Worm (Caenorhabditis elegans): ENCODE results near the gene pdf-2.

pdf-2 gene

DNA sequence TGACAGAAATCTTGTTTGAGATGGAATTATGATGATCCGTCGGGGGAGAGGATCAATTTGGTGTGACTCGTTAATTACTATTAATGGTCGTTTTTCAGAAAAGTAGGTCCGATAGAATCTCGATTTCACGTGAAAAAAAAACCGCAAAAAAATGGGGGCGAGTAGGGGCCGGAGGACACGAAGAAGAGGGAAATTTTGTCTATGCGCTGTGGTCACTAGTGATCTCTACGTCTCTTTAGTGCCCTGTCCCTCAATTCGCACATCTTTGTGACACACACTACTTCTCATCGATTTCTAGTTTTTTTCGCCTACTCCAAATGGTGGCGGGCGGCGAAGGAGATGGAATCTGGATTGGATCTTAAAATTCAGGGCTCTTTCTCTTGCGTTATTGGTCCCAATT lies 22.6 kb upstream of the pdf-2 start:
- peak; percentile 25 for TF ChIP-seq nhr-129 (tag; optimal IDR thresholded peaks at IDR 0.05)
- no peak for TF ChIP-seq mdl-1 (tag; optimal IDR thresholded peaks at IDR 0.05)
- TF ChIP-seq unc-55 (GFP tag; optimal IDR thresholded peaks at IDR 0.05) = peak; percentile 45
- TF ChIP-seq ama-1 (optimal IDR thresholded peaks at IDR 0.05) = no peak
- peak; percentile 16 for TF ChIP-seq C34F6.9 (tag; optimal IDR thresholded peaks at IDR 0.05)
- TF ChIP-seq sma-9 (GFP tag; optimal IDR thresholded peaks at IDR 0.05) = peak; percentile 9
- no peak for TF ChIP-seq sma-9 (tag; optimal IDR thresholded peaks at IDR 0.05)
- TF ChIP-seq egl-27 (tag; optimal IDR thresholded peaks at IDR 0.05) = no peak

DNA sequence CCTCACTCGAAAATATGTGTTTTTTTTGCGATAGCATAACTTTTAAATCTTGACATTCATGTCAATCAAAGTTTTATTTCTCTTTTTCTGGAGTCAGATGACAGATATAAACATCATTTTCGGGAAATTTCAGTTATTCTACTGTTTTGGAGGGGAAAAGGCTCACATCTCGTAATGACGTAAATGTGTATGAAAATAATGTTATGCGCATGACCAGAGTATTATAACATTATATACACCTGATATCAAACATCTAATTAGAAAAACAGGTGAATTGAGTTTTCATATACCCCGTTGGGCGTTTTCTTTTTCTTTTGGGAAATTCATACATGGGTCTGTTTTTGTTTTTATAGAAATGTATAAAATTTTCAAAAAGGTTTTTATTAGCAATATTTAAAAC lies 18.9 kb upstream of the pdf-2 start:
- peak; percentile 1 for TF ChIP-seq C34F6.9 (tag; optimal IDR thresholded peaks at IDR 0.05)
- TF ChIP-seq lin-11 (tag; optimal IDR thresholded peaks at IDR 0.05) = no peak
- no peak for TF ChIP-seq snpc-4 (tag; optimal IDR thresholded peaks at IDR 0.05)
- peak; percentile 63 for TF ChIP-seq nhr-21 (tag; optimal IDR thresholded peaks at IDR 0.05)
- TF ChIP-seq lsy-2 (tag; optimal IDR thresholded peaks at IDR 0.05) = peak in 1 of 2 experiments; percentile 32

DNA sequence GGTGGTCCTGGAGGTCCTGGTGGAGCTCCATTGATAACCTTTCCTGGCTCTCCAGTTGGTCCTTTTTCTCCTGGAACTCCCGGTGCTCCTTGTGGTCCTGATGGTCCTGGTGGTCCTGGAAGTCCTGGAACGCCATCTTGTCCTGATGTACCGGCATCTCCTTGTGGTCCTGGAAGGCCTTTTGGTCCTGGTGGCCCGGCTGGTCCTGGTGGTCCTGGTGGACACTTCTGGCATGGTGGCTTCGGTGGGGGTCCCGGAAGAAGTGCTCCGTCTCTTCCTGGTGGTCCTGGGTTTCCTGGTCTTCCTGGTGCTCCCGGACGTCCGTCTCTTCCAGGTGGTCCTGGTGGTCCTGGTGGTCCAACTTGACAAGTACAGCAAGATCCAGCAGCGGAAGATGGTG lies 18.3 kb upstream of the pdf-2 start:
- TF ChIP-seq mdl-1 (tag; optimal IDR thresholded peaks at IDR 0.05) (no peak), aly-2 (tag; optimal IDR thresholded peaks at IDR 0.05) (no peak), ceh-16 (tag; optimal IDR thresholded peaks at IDR 0.05) (no peak), snpc-4 (tag; optimal IDR thresholded peaks at IDR 0.05) (no peak), nhr-77 (tag; optimal IDR thresholded peaks at IDR 0.05) (no peak)

DNA sequence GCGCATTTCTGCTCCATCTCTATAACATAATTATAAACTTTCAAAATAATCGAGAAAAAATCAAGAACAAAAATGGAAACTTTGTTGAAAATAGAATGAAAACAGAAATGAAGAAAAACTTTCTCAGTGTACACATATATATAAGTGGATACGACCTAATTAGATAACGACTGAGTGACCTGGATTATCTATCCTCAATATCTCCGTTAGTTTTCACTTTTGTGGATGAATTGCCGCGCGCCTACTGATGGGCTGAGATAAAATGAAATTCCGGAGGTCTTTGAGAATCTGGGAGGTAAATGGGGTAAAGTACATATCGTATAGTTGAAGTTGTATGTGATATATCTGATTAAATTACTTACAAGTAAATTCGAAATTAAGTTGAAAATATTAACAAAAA lies 17.6 kb upstream of the pdf-2 start, which contains the start of gene dpy-3:
Gene dpy-3, minus strand, starts transcription at position 19 of the 400 bp plus-strand sequence.
- TF ChIP-seq lin-11 (tag; optimal IDR thresholded peaks at IDR 0.05) = no peak
- peak; percentile 9 for TF ChIP-seq nhr-21 (tag; optimal IDR thresholded peaks at IDR 0.05)
- TF ChIP-seq nhr-25 (tag; optimal IDR thresholded peaks at IDR 0.05) = peak; percentile 16
- TF ChIP-seq nhr-23 (tag; optimal IDR thresholded peaks at IDR 0.05) = no peak
- TF ChIP-seq blmp-1 (tag; optimal IDR thresholded peaks at IDR 0.05; ENCODE audit: insufficient read depth) = peak; percentile 64
- TF ChIP-seq sma-9 (GFP tag; optimal IDR thresholded peaks at IDR 0.05) = peak; percentile 23
- no peak for TF ChIP-seq sma-9 (tag; optimal IDR thresholded peaks at IDR 0.05)
- no peak for TF ChIP-seq aly-2 (tag; optimal IDR thresholded peaks at IDR 0.05)
- TF ChIP-seq ceh-16 (tag; optimal IDR thresholded peaks at IDR 0.05) = peak; percentile 60

ce11 chrX:2150006-2150405 lies 13.2 kb upstream of the pdf-2 start, which contains the start of gene npax-2:
Gene npax-2 (minus strand): TSS chrX:2150106.
- no peak for TF ChIP-seq alr-1 (tag; optimal IDR thresholded peaks at IDR 0.05)
- no peak for TF ChIP-seq ama-1 (optimal IDR thresholded peaks at IDR 0.05)
- TF ChIP-seq egl-27 (tag; optimal IDR thresholded peaks at IDR 0.05) = no peak
- no peak for TF ChIP-seq gmeb-1 (tag; optimal IDR thresholded peaks at IDR 0.05)
- TF ChIP-seq lin-13 (GFP tag; optimal IDR thresholded peaks at IDR 0.05) = no peak
- TF ChIP-seq ceh-82 (tag; optimal IDR thresholded peaks at IDR 0.05) = no peak
- TF ChIP-seq F13H6.1 (tag; optimal IDR thresholded peaks at IDR 0.05) = no peak
- TF ChIP-seq blmp-1 (tag; optimal IDR thresholded peaks at IDR 0.05; ENCODE audit: insufficient read depth) = no peak
- TF ChIP-seq mab-5 (tag; optimal IDR thresholded peaks at IDR 0.05) = no peak
- TF ChIP-seq nhr-77 (tag; optimal IDR thresholded peaks at IDR 0.05) = no peak
- no peak for TF ChIP-seq sma-3 (GFP tag; optimal IDR thresholded peaks at IDR 0.05)
- TF ChIP-seq Y55F3AM.14 (GFP tag; optimal IDR thresholded peaks at IDR 0.05) = no peak
- no peak for TF ChIP-seq nhr-10 (tag; optimal IDR thresholded peaks at IDR 0.05)
- TF ChIP-seq zag-1 (tag; optimal IDR thresholded peaks at IDR 0.05) = no peak
- no peak for TF ChIP-seq ztf-1 (GFP tag; conservative IDR thresholded peaks at IDR 0.05)
- no peak for TF ChIP-seq unc-39 (tag; optimal IDR thresholded peaks at IDR 0.05)
- TF ChIP-seq lin-11 (tag; optimal IDR thresholded peaks at IDR 0.05) = no peak
- TF ChIP-seq crh-2 (tag; optimal IDR thresholded peaks at IDR 0.05) = no peak
- TF ChIP-seq ZK546.5 (tag; optimal IDR thresholded peaks at IDR 0.05) = no peak
- TF ChIP-seq nhr-237 (tag; optimal IDR thresholded peaks at IDR 0.05) = no peak

DNA sequence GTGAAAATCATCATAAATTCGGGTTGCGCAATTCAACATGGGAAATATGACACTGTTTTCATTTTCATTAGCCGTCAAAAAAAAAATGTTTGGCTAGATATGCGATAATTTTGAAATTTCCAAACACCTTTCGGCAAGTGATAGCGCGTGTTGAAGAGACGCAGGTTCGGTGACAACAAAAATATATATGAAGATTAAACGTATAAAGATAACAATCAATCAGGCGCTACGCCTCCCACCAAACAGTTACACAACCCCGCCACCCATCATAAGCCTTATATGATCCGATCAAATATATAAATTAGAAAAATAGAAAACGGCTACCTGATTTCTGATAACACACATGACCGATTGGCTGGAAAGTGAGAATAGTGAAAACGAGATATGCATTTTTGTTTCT lies 11.1 kb upstream of the pdf-2 start:
- TF ChIP-seq nhr-25 (tag; optimal IDR thresholded peaks at IDR 0.05) = peak; percentile 6
- TF ChIP-seq peb-1 (tag; optimal IDR thresholded peaks at IDR 0.05) = no peak
- no peak for TF ChIP-seq mab-5 (tag; optimal IDR thresholded peaks at IDR 0.05)
- TF ChIP-seq sem-4 (tag; optimal IDR thresholded peaks at IDR 0.05) = no peak
